Worm (Caenorhabditis elegans) whole organism, L4 larva: ENCODE measurements around the gene nspc-13.

ENCODE experiments used
- F10B5.3 ChIP-seq: sonication (generic microtip); optimal IDR thresholded peaks from 2 replicates; lab custom pipeline; 2016; ENCODE audit warnings: mild to moderate bottlenecking, missing genetic modification characterization, missing compliant biosample characterization
- F49E8.2 ChIP-seq: sonication (generic microtip); optimal IDR thresholded peaks from 2 replicates; lab custom pipeline; 2016; ENCODE audit warnings: missing compliant biosample characterization, mild to moderate bottlenecking, missing genetic modification characterization, borderline replicate concordance
- T20F7.1 ChIP-seq: fragments of 200-800 bp; sonication (Bioruptor generic); optimal IDR thresholded peaks from 2 replicates; lab custom pipeline; 2018; ENCODE audit warnings: mild to moderate bottlenecking, missing genetic modification characterization, missing compliant biosample characterization
- T26A8.4 ChIP-seq: fragments of 200-800 bp; sonication (Bioruptor generic); IDR thresholded peaks from 2 replicates; pipeline ENCODE4 v1.3.6; 2022; ENCODE audit warnings: missing genetic modification characterization, missing compliant biosample characterization
- Y48G9A.11 ChIP-seq: fragments of 200-800 bp; sonication (Bioruptor generic); IDR thresholded peaks from 2 replicates; pipeline ENCODE4 v1.3.6; 2022; ENCODE audit warnings: missing genetic modification reagents, missing genetic modification characterization, missing compliant biosample characterization
- Y5F2A.4 ChIP-seq: fragments of 200-800 bp; sonication (Bioruptor generic); optimal IDR thresholded peaks from 2 replicates; lab custom pipeline; 2018; ENCODE audit warnings: mild to moderate bottlenecking, missing genetic modification characterization, missing compliant biosample characterization
- Y75B8A.6 ChIP-seq: fragments of 200-800 bp; sonication (Bioruptor generic); IDR thresholded peaks from 2 replicates; pipeline ENCODE4 v1.3.6; 2022; ENCODE audit warnings: missing genetic modification reagents, missing genetic modification characterization, missing compliant biosample characterization
- ZK546.5 ChIP-seq, 2 experiments: sonication (generic microtip); optimal IDR thresholded peaks; 2 replicates each; lab custom pipeline; 2017; ENCODE audit warnings: missing biosample characterization in 2 of 2, missing genetic modification characterization in 2 of 2
- arid-1 ChIP-seq: fragments of 200-800 bp; sonication (Bioruptor generic); conservative IDR thresholded peaks from 2 replicates; pipeline ENCODE4 v1.3.6; 2022; ENCODE audit warnings: missing genetic modification reagents, missing genetic modification characterization, missing compliant biosample characterization
- attf-4 ChIP-seq: sonication (generic microtip); optimal IDR thresholded peaks from 3 replicates; lab custom pipeline; 2017; ENCODE audit warnings: missing biosample characterization, missing genetic modification characterization
- ceh-20 ChIP-seq: fragments of 200-800 bp; sonication (Bioruptor generic); IDR thresholded peaks from 2 replicates; pipeline ENCODE4 v1.3.6; 2022; ENCODE audit warnings: missing genetic modification reagents, missing genetic modification characterization, missing compliant biosample characterization
- ceh-44 ChIP-seq: fragments of 200-800 bp; sonication (Bioruptor generic); IDR thresholded peaks from 2 replicates; pipeline ENCODE4 v1.3.6; 2022; ENCODE audit warnings: missing genetic modification reagents, missing genetic modification characterization, missing compliant biosample characterization
- ceh-62 ChIP-seq: sonication (generic microtip); optimal IDR thresholded peaks from 2 replicates; lab custom pipeline; 2017; ENCODE audit warnings: missing biosample characterization, missing genetic modification characterization
- cey-2 ChIP-seq: sonication (generic microtip); optimal IDR thresholded peaks from 3 replicates; lab custom pipeline; 2017; ENCODE audit warnings: missing genetic modification characterization, mild to moderate bottlenecking, missing compliant biosample characterization, antibody characterized with exemption, borderline replicate concordance; ENCODE audit not compliant: insufficient read depth
- daf-12 ChIP-seq: fragments of 150-350 bp; optimal IDR thresholded peaks from 2 replicates; lab custom pipeline; 2014; ENCODE audit warnings: missing biosample characterization, missing genetic modification reagents, missing genetic modification characterization
- daf-8 ChIP-seq: fragments of 200-800 bp; sonication (Bioruptor generic); IDR thresholded peaks from 2 replicates; pipeline ENCODE4 v1.3.6; 2022; ENCODE audit warnings: missing genetic modification characterization, missing compliant biosample characterization
- dmd-6 ChIP-seq: fragments of 200-800 bp; sonication (Bioruptor generic); IDR thresholded peaks from 2 replicates; pipeline ENCODE4 v1.3.6; 2022; ENCODE audit warnings: missing genetic modification reagents, missing genetic modification characterization, missing compliant biosample characterization
- dmd-8 ChIP-seq: fragments of 200-800 bp; sonication (Bioruptor generic); IDR thresholded peaks from 2 replicates; pipeline ENCODE4 v1.3.6; 2022; ENCODE audit warnings: missing genetic modification characterization, missing compliant biosample characterization
- fkh-10 ChIP-seq: fragments of 150-350 bp; optimal IDR thresholded peaks from 2 replicates; lab custom pipeline; 2014; ENCODE audit warnings: missing biosample characterization, missing genetic modification reagents, missing genetic modification characterization
- fos-1 ChIP-seq: fragments of 150-350 bp; optimal IDR thresholded peaks from 2 replicates; lab custom pipeline; 2014; ENCODE audit warnings: missing biosample characterization, missing genetic modification characterization
- hif-1 ChIP-seq, 2 experiments: sonication (generic microtip); optimal IDR thresholded peaks; 2 replicates each; lab custom pipeline; 2016 to 2017; ENCODE audit warnings: missing compliant biosample characterization in 2 of 2, missing genetic modification characterization in 2 of 2, missing genetic modification reagents in 2 of 2, missing genotype in 2 of 2, mild to moderate bottlenecking in 1 of 2
- hlh-30 ChIP-seq: sonication (generic microtip); optimal IDR thresholded peaks from 2 replicates; lab custom pipeline; 2017; ENCODE audit warnings: antibody characterized with exemption, mild to moderate bottlenecking, missing genetic modification characterization, missing compliant biosample characterization; ENCODE audit not compliant: insufficient read depth
- hmg-1.1 ChIP-seq: fragments of 200-800 bp; sonication (Bioruptor generic); IDR thresholded peaks from 2 replicates; pipeline ENCODE4 v1.3.6; 2022; ENCODE audit warnings: missing genetic modification reagents, missing genetic modification characterization, missing compliant biosample characterization
- lim-7 ChIP-seq: fragments of 200-800 bp; sonication (Bioruptor generic); IDR thresholded peaks from 2 replicates; pipeline ENCODE4 v1.3.6; 2022; ENCODE audit warnings: missing genetic modification characterization, missing compliant biosample characterization
- lin-1 ChIP-seq: fragments of 200-800 bp; sonication (Bioruptor generic); IDR thresholded peaks from 2 replicates; pipeline ENCODE4 v1.3.6; 2022; ENCODE audit warnings: missing genetic modification reagents, missing genetic modification characterization, missing compliant biosample characterization
- lin-13 ChIP-seq: fragments of 150-350 bp; optimal IDR thresholded peaks from 2 replicates; lab custom pipeline; 2014; ENCODE audit warnings: missing biosample characterization, missing genetic modification reagents, missing genetic modification characterization
- lin-29 ChIP-seq: fragments of 200-800 bp; sonication (Bioruptor generic); IDR thresholded peaks from 2 replicates; pipeline ENCODE4 v1.3.6; 2022; ENCODE audit warnings: missing genetic modification reagents, missing genetic modification characterization, missing compliant biosample characterization
- lin-38 ChIP-seq: fragments of 200-800 bp; sonication (Bioruptor generic); IDR thresholded peaks from 2 replicates; pipeline ENCODE4 v1.3.6; 2022; ENCODE audit warnings: missing genetic modification reagents, missing genetic modification characterization, missing compliant biosample characterization
- lsy-2 ChIP-seq, 2 experiments: fragments of 150-350 bp in 1 of 2; sonication (generic microtip) in 1 of 2; optimal IDR thresholded peaks; 2 replicates each; lab custom pipeline; 2014 to 2017; ENCODE audit warnings: missing biosample characterization in 2 of 2, missing genetic modification characterization in 2 of 2
- madf-5 ChIP-seq, 2 experiments: fragments of 200-800 bp; sonication (Bioruptor generic); IDR thresholded peaks; 2 replicates each; pipeline ENCODE4 v1.3.6; 2022; ENCODE audit warnings: missing compliant biosample characterization in 2 of 2, missing genetic modification characterization in 2 of 2
- mes-2 ChIP-seq: sonication (generic microtip); optimal IDR thresholded peaks from 2 replicates; lab custom pipeline; 2016; ENCODE audit warnings: missing genotype, mild to moderate bottlenecking, missing genetic modification characterization, missing compliant biosample characterization; ENCODE audit not compliant: poor library complexity, severe bottlenecking
- mxl-2 ChIP-seq: fragments of 200-800 bp; sonication (Bioruptor generic); conservative IDR thresholded peaks from 2 replicates; pipeline ENCODE4 v1.3.6; 2022; ENCODE audit warnings: missing genetic modification reagents, missing genetic modification characterization, missing compliant biosample characterization
- nhr-11 ChIP-seq: fragments of 150-350 bp; optimal IDR thresholded peaks from 2 replicates; lab custom pipeline; 2014; ENCODE audit warnings: missing biosample characterization, missing genetic modification characterization
- nhr-28 ChIP-seq: fragments of 150-350 bp; optimal IDR thresholded peaks from 2 replicates; lab custom pipeline; 2014; ENCODE audit warnings: missing biosample characterization, missing genetic modification characterization
- nhr-6 ChIP-seq: fragments of 150-350 bp; optimal IDR thresholded peaks from 2 replicates; lab custom pipeline; 2014; ENCODE audit warnings: missing biosample characterization, missing genetic modification characterization
- pha-4 ChIP-seq, 2 experiments: fragments of 150-350 bp in 1 of 2; fragments of 200-800 bp in 1 of 2; sonication (Bioruptor generic) in 1 of 2; IDR thresholded peaks in 1 of 2; optimal IDR thresholded peaks in 1 of 2; 2 replicates each; pipeline versions ENCODE4 v1.3.6 to Lab custom; 2014 to 2022; ENCODE audit warnings: missing genetic modification characterization in 2 of 2, missing genetic modification reagents in 2 of 2, missing biosample characterization in 1 of 2, missing compliant biosample characterization in 1 of 2
- saeg-2 ChIP-seq: fragments of 200-800 bp; sonication (Bioruptor generic); IDR thresholded peaks from 2 replicates; pipeline ENCODE4 v1.3.6; 2022; ENCODE audit warnings: missing genetic modification reagents, missing genetic modification characterization, missing compliant biosample characterization
- snpc-4 ChIP-seq: fragments of 150-350 bp; optimal IDR thresholded peaks from 2 replicates; lab custom pipeline; 2014; ENCODE audit warnings: missing biosample characterization, missing genetic modification characterization
- spr-3 ChIP-seq: fragments of 200-800 bp; sonication (Bioruptor generic); optimal IDR thresholded peaks from 2 replicates; lab custom pipeline; 2018; ENCODE audit warnings: mild to moderate bottlenecking, missing genetic modification characterization, missing compliant biosample characterization
- unc-39 ChIP-seq: sonication (generic microtip); optimal IDR thresholded peaks from 2 replicates; lab custom pipeline; 2017; ENCODE audit warnings: missing biosample characterization, missing genetic modification characterization
- unc-62 ChIP-seq, 3 experiments: fragments of 150-350 bp in 1 of 3; sonication (generic microtip); optimal IDR thresholded peaks in 2 of 3; peaks in 1 of 3; 1 replicate in 1 of 3; 2 replicates in 2 of 3; lab custom pipeline; 2014 to 2017; ENCODE audit warnings: missing biosample characterization in 3 of 3, missing genetic modification characterization in 3 of 3, missing genetic modification reagents in 3 of 3, missing genotype in 1 of 3
- vab-7 ChIP-seq: fragments of 200-800 bp; sonication (Bioruptor generic); IDR thresholded peaks from 2 replicates; pipeline ENCODE4 v1.3.6; 2022; ENCODE audit warnings: missing genetic modification reagents, missing genetic modification characterization, missing compliant biosample characterization
- zfp-2 ChIP-seq: sonication (generic microtip); optimal IDR thresholded peaks from 2 replicates; lab custom pipeline; 2016; ENCODE audit warnings: mild to moderate bottlenecking, missing genetic modification characterization, missing compliant biosample characterization
- zip-2 ChIP-seq: fragments of 150-350 bp; optimal IDR thresholded peaks from 2 replicates; lab custom pipeline; 2014; ENCODE audit warnings: missing biosample characterization, missing genetic modification characterization
- ztf-11 ChIP-seq: fragments of 150-350 bp; optimal IDR thresholded peaks from 2 replicates; lab custom pipeline; 2014; ENCODE audit warnings: missing biosample characterization, missing genetic modification characterization

Gene nspc-13

DNA sequence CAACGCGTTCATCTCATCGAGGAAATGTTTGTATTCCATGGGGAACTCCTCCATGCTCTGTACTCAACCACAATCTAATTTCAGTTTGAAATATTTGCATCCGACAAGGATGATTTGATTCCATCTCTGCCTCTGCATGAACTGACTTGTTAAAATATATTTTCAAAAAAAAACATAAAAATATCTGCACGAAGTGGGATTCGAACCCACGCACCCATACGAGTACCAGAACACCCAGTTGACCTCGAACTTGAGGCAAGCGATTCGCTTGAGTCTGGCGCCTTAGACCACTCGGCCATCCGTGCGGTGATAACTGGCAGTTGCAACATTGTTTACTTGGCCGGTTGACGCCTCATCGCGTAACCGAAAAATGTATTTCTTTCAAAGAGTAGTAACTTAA, 9.4 kb upstream of the nspc-13 start (continued):
- TF ChIP-seq pha-4 (GFP tag; IDR thresholded peaks at IDR 0.05; lab: Robert Waterston, UW), result peak; percentile 69; the same call in 1 of the 2 replicates
- no peak for TF ChIP-seq pha-4 (tag; optimal IDR thresholded peaks at IDR 0.05; lab: Kevin White, UChicago)
- TF ChIP-seq vab-7, result peak; percentile 88
- peak; percentile 81 for TF ChIP-seq ceh-44 (GFP tag; lab: Robert Waterston, UW)
- peak; percentile 77 for TF ChIP-seq mes-2 (tag; lab: Kevin White, UChicago)
- TF ChIP-seq unc-39 (tag; lab: Kevin White, UChicago), result no peak
- TF ChIP-seq ceh-62 (tag; lab: Kevin White, UChicago), result no peak
- TF ChIP-seq dmd-8 (GFP tag; lab: Robert Waterston, UW), result peak; percentile 80
- no peak for TF ChIP-seq daf-8 (GFP tag; lab: Robert Waterston, UW)
- no peak for TF ChIP-seq zfp-2 (tag; lab: Kevin White, UChicago)
- no peak for TF ChIP-seq lsy-2 (tag; optimal IDR thresholded peaks at IDR 0.05; lab: Kevin White, UChicago)
- TF ChIP-seq lin-38, result no peak
- TF ChIP-seq nhr-11 (tag; lab: Kevin White, UChicago), result no peak
- no peak for TF ChIP-seq Y5F2A.4 (GFP tag; lab: Kevin White, UChicago)
- no peak for TF ChIP-seq lin-29 (GFP tag; lab: Robert Waterston, UW)
- TF ChIP-seq ztf-11 (tag; lab: Kevin White, UChicago), result no peak
- TF ChIP-seq zip-2 (tag; lab: Kevin White, UChicago), result no peak
- TF ChIP-seq lin-1 (GFP tag; lab: Robert Waterston, UW), result no peak
- TF ChIP-seq ZK546.5 (tag; optimal IDR thresholded peaks at IDR 0.05; lab: Kevin White, UChicago), result no peak
- TF ChIP-seq fos-1 (tag; lab: Kevin White, UChicago), result no peak
- no peak for TF ChIP-seq madf-5 (GFP tag; IDR thresholded peaks at IDR 0.05; lab: Robert Waterston, UW)

DNA sequence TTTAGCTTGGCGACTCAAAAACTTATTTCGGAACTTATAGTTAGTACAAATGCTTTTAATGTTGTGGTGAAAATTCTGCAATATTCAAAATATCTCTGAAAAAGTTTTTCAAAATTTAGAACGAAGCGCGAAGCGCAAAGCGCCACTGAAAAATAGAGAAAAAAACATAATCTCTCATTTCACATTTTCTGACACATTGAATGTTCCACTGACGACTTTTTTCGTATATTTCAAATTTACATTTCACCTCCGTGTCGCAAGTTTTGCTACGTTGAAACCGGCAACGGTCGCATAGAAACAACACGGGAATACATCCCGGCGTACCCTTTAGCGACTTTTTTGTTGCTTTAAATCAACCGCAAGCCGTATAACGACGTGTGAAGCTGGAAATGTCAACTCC, 8.9 kb upstream of the nspc-13 start, which contains the start of gene F42F12.14:
Gene F42F12.14 (plus strand): TSS at position 301 of the 400 bp plus-strand sequence.
- TF ChIP-seq fkh-10 (GFP tag; lab: Kevin White, UChicago), result no peak
- peak in 1 of 2 experiments; percentile 74 for TF ChIP-seq unc-62 (GFP tag; optimal IDR thresholded peaks at IDR 0.05 in 1 of 2; lab: Kevin White, UChicago)
- no peak for TF ChIP-seq unc-62 (tag; optimal IDR thresholded peaks at IDR 0.05; lab: Kevin White, UChicago)
- TF ChIP-seq, all 104 proteins: peak for 1

DNA sequence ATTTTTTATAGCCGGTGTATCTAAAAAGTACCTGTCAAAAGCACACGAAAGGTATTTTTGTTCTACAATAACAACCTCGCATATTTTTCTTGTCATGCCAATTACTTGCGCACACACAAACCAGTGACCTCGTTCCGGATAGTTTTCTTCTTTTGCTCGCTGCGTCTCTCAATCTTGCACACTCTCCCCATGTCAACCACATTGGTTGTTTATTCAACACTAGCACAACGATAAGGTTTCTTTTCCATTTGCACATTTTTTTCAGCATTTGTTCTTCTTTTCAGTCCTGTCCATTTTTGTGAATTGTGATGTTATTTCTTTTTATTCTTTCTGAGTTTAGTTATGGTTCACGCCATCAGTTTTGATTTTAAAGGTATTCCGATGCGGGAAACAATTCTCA, 7.0 kb upstream of the nspc-13 start, which contains the start of gene F42F12.3:
Gene F42F12.3 (plus strand): TSS at position 372 of the 400 bp plus-strand sequence.
- TF ChIP-seq zfp-2 (tag; lab: Kevin White, UChicago) (no peak), nhr-28 (tag; lab: Kevin White, UChicago) (peak; percentile 21), snpc-4 (tag; lab: Kevin White, UChicago) (no peak), Y75B8A.6 (no peak), hif-1 (tag; optimal IDR thresholded peaks at IDR 0.05; lab: Kevin White, UChicago) (no peak), mxl-2 (no peak), lin-13 (GFP tag; lab: Kevin White, UChicago) (no peak), Y48G9A.11 (GFP tag; lab: Robert Waterston, UW) (no peak), lin-29 (GFP tag; lab: Robert Waterston, UW) (no peak), T20F7.1 (GFP tag; lab: Kevin White, UChicago) (no peak), cey-2 (tag; lab: Kevin White, UChicago) (no peak), dmd-6 (peak; percentile 20; the same call in 1 of the 2 replicates), daf-12 (tag; lab: Kevin White, UChicago) (no peak), spr-3 (GFP tag; lab: Kevin White, UChicago) (no peak), ceh-20 (GFP tag; lab: Robert Waterston, UW) (no peak), arid-1 (no peak), T26A8.4 (GFP tag; lab: Robert Waterston, UW) (no peak), ztf-11 (tag; lab: Kevin White, UChicago) (no peak), F10B5.3 (tag; lab: Kevin White, UChicago) (no peak), nhr-11 (tag; lab: Kevin White, UChicago) (no peak), saeg-2 (GFP tag; lab: Robert Waterston, UW) (no peak), dmd-8 (GFP tag; lab: Robert Waterston, UW) (no peak), fkh-10 (GFP tag; lab: Kevin White, UChicago) (no peak), nhr-6 (tag; lab: Kevin White, UChicago) (no peak), hlh-30 (tag; lab: Kevin White, UChicago) (peak; percentile 10), attf-4 (tag; lab: Kevin White, UChicago) (no peak), ZK546.5 (tag; optimal IDR thresholded peaks at IDR 0.05; lab: Kevin White, UChicago) (no peak), F49E8.2 (no peak), lsy-2 (tag; optimal IDR thresholded peaks at IDR 0.05; lab: Kevin White, UChicago) (no peak), lim-7 (GFP tag; lab: Robert Waterston, UW) (no peak), hmg-1.1 (GFP tag; lab: Robert Waterston, UW) (no peak)
